Fruit fly (Drosophila melanogaster) whole organism, adult: ENCODE results near the gene CG13258.

Experiments
- CG11617 ChIP-seq: fragments of 200-800 bp; sonication (Bioruptor generic); optimal IDR thresholded peaks from 2 replicates; lab custom pipeline; 2017; ENCODE audit warnings: mild to moderate bottlenecking, missing biosample characterization, missing genetic modification reagents, missing genetic modification characterization
- CG12768 ChIP-seq: fragments of 200-800 bp; sonication (Bioruptor generic); optimal IDR thresholded peaks from 2 replicates; lab custom pipeline; 2017; ENCODE audit warnings: missing biosample characterization, missing genetic modification characterization, mild to moderate bottlenecking, moderate library complexity, missing genetic modification reagents
- CG14711 ChIP-seq: fragments of 200-800 bp; sonication (Bioruptor generic); optimal IDR thresholded peaks from 2 replicates; lab custom pipeline; 2018; ENCODE audit warnings: missing biosample characterization, mild to moderate bottlenecking, missing genetic modification characterization, moderate library complexity
- CG1620 ChIP-seq: fragments of 200-800 bp; sonication (Bioruptor generic); optimal IDR thresholded peaks from 2 replicates; lab custom pipeline; 2016; ENCODE audit warnings: missing biosample characterization, missing genetic modification characterization
- CG33017 ChIP-seq: fragments of 200-800 bp; sonication (Bioruptor generic); optimal IDR thresholded peaks from 2 replicates; lab custom pipeline; 2018; ENCODE audit warnings: missing biosample characterization, mild to moderate bottlenecking, missing genetic modification characterization, moderate library complexity
- CG5204 ChIP-seq: fragments of 200-800 bp; sonication (Bioruptor generic); optimal IDR thresholded peaks from 2 replicates; lab custom pipeline; 2016; ENCODE audit warnings: missing biosample characterization, missing genetic modification characterization
- CG7045 ChIP-seq: fragments of 200-800 bp; sonication (Bioruptor generic); optimal IDR thresholded peaks from 2 replicates; lab custom pipeline; 2017; ENCODE audit warnings: missing biosample characterization, mild to moderate bottlenecking, missing genetic modification characterization
- CG7101 ChIP-seq: fragments of 200-800 bp; sonication (Bioruptor generic); optimal IDR thresholded peaks from 2 replicates; lab custom pipeline; 2018; ENCODE audit warnings: missing biosample characterization, mild to moderate bottlenecking, missing genetic modification characterization, moderate library complexity
- Clk ChIP-seq: fragments of 200-800 bp; sonication (Bioruptor generic); optimal IDR thresholded peaks from 2 replicates; lab custom pipeline; 2017; ENCODE audit warnings: missing biosample characterization, missing genetic modification characterization
- Crg-1 ChIP-seq: fragments of 200-800 bp; sonication (Bioruptor generic); optimal IDR thresholded peaks from 2 replicates; lab custom pipeline; 2016; ENCODE audit warnings: missing biosample characterization, missing genetic modification characterization
- Hr96 ChIP-seq: fragments of 200-800 bp; sonication (Bioruptor generic); optimal IDR thresholded peaks from 2 replicates; lab custom pipeline; 2016; ENCODE audit warnings: missing biosample characterization, missing genetic modification characterization
- Mnt ChIP-seq: fragments of 200-800 bp; sonication (Bioruptor generic); optimal IDR thresholded peaks from 2 replicates; lab custom pipeline; 2016; ENCODE audit warnings: missing biosample characterization, mild to moderate bottlenecking, missing genetic modification characterization
- bab1 ChIP-seq: fragments of 200-800 bp; sonication (Bioruptor generic); optimal IDR thresholded peaks from 3 replicates; lab custom pipeline; 2019; ENCODE audit warnings: missing biosample characterization, mild to moderate bottlenecking, missing genetic modification characterization, moderate library complexity
- cic ChIP-seq: fragments of 200-800 bp; sonication (Bioruptor generic); optimal IDR thresholded peaks from 2 replicates; lab custom pipeline; 2017; ENCODE audit warnings: missing biosample characterization, mild to moderate bottlenecking, missing genetic modification characterization, moderate library complexity
- cnc ChIP-seq, 2 experiments: fragments of >200 bp; optimal IDR thresholded peaks; 2 replicates each; lab custom pipeline; 2017
- kay ChIP-seq: fragments of 200-800 bp; sonication (Bioruptor generic); peaks from one replicate; lab custom pipeline; 2016; ENCODE audit warnings: missing biosample characterization, missing genetic modification characterization, borderline replicate concordance
- ovo ChIP-seq: fragments of 200-800 bp; sonication (Bioruptor generic); optimal IDR thresholded peaks from 2 replicates; lab custom pipeline; 2016; ENCODE audit warnings: missing biosample characterization, missing genetic modification characterization
- pad ChIP-seq: fragments of 200-800 bp; sonication (Bioruptor generic); optimal IDR thresholded peaks from 3 replicates; lab custom pipeline; 2017; ENCODE audit warnings: missing biosample characterization, missing genetic modification characterization, mild to moderate bottlenecking, moderate library complexity, missing genetic modification reagents
- tj ChIP-seq: fragments of 200-800 bp; sonication (Bioruptor generic); optimal IDR thresholded peaks from 3 replicates; lab custom pipeline; 2017; ENCODE audit warnings: missing biosample characterization, mild to moderate bottlenecking, missing genetic modification characterization, moderate library complexity
- toe ChIP-seq: fragments of 200-800 bp; sonication (Bioruptor generic); optimal IDR thresholded peaks from 2 replicates; lab custom pipeline; 2016; ENCODE audit warnings: missing biosample characterization, missing genetic modification characterization

The CG13258 gene

dm6 chr2L:16287602-16288392, 5.0 kb downstream of the CG13258 start, which contains the start of the genes crp and pkaap:
Gene crp (minus strand): TSS chr2L:16287730.
Gene pkaap (plus strand): TSS chr2L:16288290.
- peak; percentile 91 for TF ChIP-seq Mnt
- no peak for TF ChIP-seq CG5204
- TF ChIP-seq kay (GFP tag; lab: Kevin White, UChicago): peak; percentile 97
- peak; percentile 63 for TF ChIP-seq Clk (GFP tag; lab: Kevin White, UChicago)
- TF ChIP-seq Crg-1: peak; percentile 94
- TF ChIP-seq CG33017 (tag; lab: Kevin White, UChicago): peak; percentile 40
- peak; percentile 58 for TF ChIP-seq CG11617 (GFP tag; lab: Kevin White, UChicago)
- peak; percentile 73 for TF ChIP-seq pad
- peak; percentile 96 for TF ChIP-seq CG1620
- TF ChIP-seq CG12768: peak; percentile 77
- peak; percentile 92 for TF ChIP-seq toe (GFP tag; lab: Kevin White, UChicago)
- TF ChIP-seq CG7101 (tag; lab: Kevin White, UChicago): peak; percentile 73
- TF ChIP-seq CG7045 (GFP tag; lab: Kevin White, UChicago): peak; percentile 67
- TF ChIP-seq tj (GFP tag; lab: Kevin White, UChicago): peak; percentile 60
- TF ChIP-seq CG14711 (tag; lab: Kevin White, UChicago): peak; percentile 69
- peak; percentile 64 for TF ChIP-seq bab1 (GFP tag; lab: Kevin White, UChicago)
- TF ChIP-seq Hr96 (GFP tag; lab: Kevin White, UChicago): peak; percentile 91
- TF ChIP-seq cnc (optimal IDR thresholded peaks at IDR 0.05; lab: Kevin White, UChicago): no peak
- peak; percentile 93 for TF ChIP-seq ovo (GFP tag; lab: Kevin White, UChicago)
- TF ChIP-seq cic: peak; percentile 82

dm6 chr2L:16287006-16287601, 5.7 kb downstream of the CG13258 start:
- TF ChIP-seq CG7101 (tag; lab: Kevin White, UChicago): no peak
- no peak for TF ChIP-seq CG1620
- no peak for TF ChIP-seq kay (GFP tag; lab: Kevin White, UChicago)
- TF ChIP-seq CG33017 (tag; lab: Kevin White, UChicago): no peak
- TF ChIP-seq toe (GFP tag; lab: Kevin White, UChicago): no peak
- TF ChIP-seq cnc (optimal IDR thresholded peaks at IDR 0.05; lab: Kevin White, UChicago): no peak
- TF ChIP-seq CG5204: no peak
- no peak for TF ChIP-seq Clk (GFP tag; lab: Kevin White, UChicago)
- TF ChIP-seq ovo (GFP tag; lab: Kevin White, UChicago): no peak
- TF ChIP-seq pad: no peak
- no peak for TF ChIP-seq cic
- TF ChIP-seq Hr96 (GFP tag; lab: Kevin White, UChicago): no peak
- no peak for TF ChIP-seq tj (GFP tag; lab: Kevin White, UChicago)

dm6 chr2L:16286360-16287005, 6.3 kb downstream of the CG13258 start:
- TF ChIP-seq CG33017 (tag; lab: Kevin White, UChicago) (peak; percentile 68), CG1620 (no peak), CG7045 (GFP tag; lab: Kevin White, UChicago) (peak; percentile 57), pad (peak; percentile 84), cnc (optimal IDR thresholded peaks at IDR 0.05; lab: Kevin White, UChicago) (no peak), tj (GFP tag; lab: Kevin White, UChicago) (peak; percentile 23), cic (peak; percentile 87), Clk (GFP tag; lab: Kevin White, UChicago) (no peak), CG14711 (tag; lab: Kevin White, UChicago) (peak; percentile 64), CG12768 (peak; percentile 81), CG7101 (tag; lab: Kevin White, UChicago) (peak; percentile 75), Crg-1 (peak; percentile 11), kay (GFP tag; lab: Kevin White, UChicago) (peak; percentile 24), toe (GFP tag; lab: Kevin White, UChicago) (no peak), Mnt (peak; percentile 29), ovo (GFP tag; lab: Kevin White, UChicago) (peak; percentile 51), CG5204 (peak; percentile 52), bab1 (GFP tag; lab: Kevin White, UChicago) (peak; percentile 66), Hr96 (GFP tag; lab: Kevin White, UChicago) (no peak), CG11617 (GFP tag; lab: Kevin White, UChicago) (peak; percentile 77)

dm6 chr2L:16285692-16286359, 7.0 kb downstream of the CG13258 start:
- TF ChIP-seq cnc (optimal IDR thresholded peaks at IDR 0.05; lab: Kevin White, UChicago) (no peak), CG11617 (GFP tag; lab: Kevin White, UChicago) (no peak), pad (no peak), toe (GFP tag; lab: Kevin White, UChicago) (peak; percentile 22), CG7101 (tag; lab: Kevin White, UChicago) (peak; percentile 83), CG1620 (peak; percentile 30), bab1 (GFP tag; lab: Kevin White, UChicago) (peak; percentile 62), CG33017 (tag; lab: Kevin White, UChicago) (peak; percentile 86), CG12768 (peak; percentile 6), CG5204 (peak; percentile 45), Clk (GFP tag; lab: Kevin White, UChicago) (peak; percentile 54), cic (no peak), Mnt (peak; percentile 21), CG14711 (tag; lab: Kevin White, UChicago) (peak; percentile 86), CG7045 (GFP tag; lab: Kevin White, UChicago) (peak; percentile 35), kay (GFP tag; lab: Kevin White, UChicago) (peak; percentile 90)
